Worm (Caenorhabditis elegans) whole organism, late embryonic: ENCODE measurements around the gene F44E5.5.

Experiments
- C08G9.2 ChIP-seq: sonication (generic microtip); optimal IDR thresholded peaks from 2 replicates; lab custom pipeline; 2016; ENCODE audit warnings: mild to moderate bottlenecking, missing genetic modification characterization, moderate library complexity, missing compliant biosample characterization
- C38D4.7 ChIP-seq: fragments of 200-800 bp; sonication (Bioruptor generic); optimal IDR thresholded peaks from 2 replicates; lab custom pipeline; 2018; ENCODE audit warnings: mild to moderate bottlenecking, missing genetic modification characterization, moderate library complexity, missing compliant biosample characterization
- F13H6.1 ChIP-seq: sonication (generic microtip); optimal IDR thresholded peaks from 2 replicates; lab custom pipeline; 2016; ENCODE audit warnings: missing genetic modification characterization, missing compliant biosample characterization
- K02D7.2 ChIP-seq: sonication (generic microtip); optimal IDR thresholded peaks from 2 replicates; lab custom pipeline; 2017; ENCODE audit warnings: mild to moderate bottlenecking, missing genetic modification characterization, missing compliant biosample characterization
- Y22D7AL.16 ChIP-seq: sonication (generic microtip); optimal IDR thresholded peaks from 2 replicates; lab custom pipeline; 2016; ENCODE audit warnings: missing genetic modification characterization, missing compliant biosample characterization
- ahr-1 ChIP-seq: sonication (generic microtip); optimal IDR thresholded peaks from 2 replicates; lab custom pipeline; 2016; ENCODE audit warnings: missing genetic modification characterization, missing compliant biosample characterization
- ama-1 ChIP-seq: fragments of 150-350 bp; optimal IDR thresholded peaks from 2 replicates; lab custom pipeline; 2014
- ceh-14 ChIP-seq: sonication (generic microtip); optimal IDR thresholded peaks from 2 replicates; lab custom pipeline; 2016; ENCODE audit warnings: missing genotype, missing genetic modification characterization, missing compliant biosample characterization
- ceh-18 ChIP-seq: sonication (generic microtip); optimal IDR thresholded peaks from 2 replicates; lab custom pipeline; 2016; ENCODE audit warnings: missing genetic modification characterization, missing compliant biosample characterization
- ceh-19 ChIP-seq: fragments of 200-800 bp; sonication (Bioruptor generic); optimal IDR thresholded peaks from 2 replicates; lab custom pipeline; 2018; ENCODE audit warnings: mild to moderate bottlenecking, missing genetic modification characterization, missing compliant biosample characterization
- ceh-2 ChIP-seq: sonication (generic microtip); optimal IDR thresholded peaks from 2 replicates; lab custom pipeline; 2016; ENCODE audit warnings: missing genotype, missing genetic modification characterization, missing compliant biosample characterization
- ceh-30 ChIP-seq: fragments of 150-350 bp; optimal IDR thresholded peaks from 2 replicates; lab custom pipeline; 2014; ENCODE audit warnings: missing biosample characterization, missing genetic modification characterization
- ceh-45 ChIP-seq: fragments of 200-800 bp; sonication (Bioruptor generic); IDR thresholded peaks from 2 replicates; pipeline ENCODE4 v1.3.6; 2022; ENCODE audit warnings: missing genetic modification reagents, missing genetic modification characterization, missing compliant biosample characterization
- ceh-6 ChIP-seq: fragments of 200-800 bp; sonication (Bioruptor generic); optimal IDR thresholded peaks from 2 replicates; lab custom pipeline; 2018; ENCODE audit warnings: mild to moderate bottlenecking, missing genetic modification characterization, missing compliant biosample characterization
- ceh-9 ChIP-seq: sonication (generic microtip); optimal IDR thresholded peaks from 2 replicates; lab custom pipeline; 2016; ENCODE audit warnings: mild to moderate bottlenecking, missing genetic modification characterization, inconsistent platforms, missing compliant biosample characterization
- che-1 ChIP-seq: sonication (generic microtip); optimal IDR thresholded peaks from 2 replicates; lab custom pipeline; 2016; ENCODE audit warnings: mild to moderate bottlenecking, missing genetic modification characterization, missing compliant biosample characterization
- dmd-4 ChIP-seq: sonication (generic microtip); optimal IDR thresholded peaks from 2 replicates; lab custom pipeline; 2016; ENCODE audit warnings: borderline replicate concordance, missing genetic modification characterization, missing compliant biosample characterization
- elt-2 ChIP-seq: sonication (generic microtip); optimal IDR thresholded peaks from 2 replicates; lab custom pipeline; 2016; ENCODE audit warnings: missing genetic modification reagents, missing genetic modification characterization, missing compliant biosample characterization
- elt-4 ChIP-seq: sonication (generic microtip); optimal IDR thresholded peaks from 2 replicates; lab custom pipeline; 2016; ENCODE audit warnings: missing genetic modification characterization, missing compliant biosample characterization
- ets-4 ChIP-seq: sonication (generic microtip); optimal IDR thresholded peaks from 2 replicates; lab custom pipeline; 2016; ENCODE audit warnings: missing genetic modification characterization, missing compliant biosample characterization
- eyg-1 ChIP-seq: sonication (generic microtip); optimal IDR thresholded peaks from 2 replicates; lab custom pipeline; 2016; ENCODE audit warnings: missing genotype, missing genetic modification characterization, missing compliant biosample characterization
- fax-1 ChIP-seq: sonication (generic microtip); optimal IDR thresholded peaks from 2 replicates; lab custom pipeline; 2016; ENCODE audit warnings: missing genotype, missing genetic modification characterization, missing compliant biosample characterization
- fkh-10 ChIP-seq: fragments of 150-350 bp; optimal IDR thresholded peaks from 2 replicates; lab custom pipeline; 2014; ENCODE audit warnings: missing biosample characterization, missing genetic modification reagents, missing genetic modification characterization
- fkh-6 ChIP-seq: sonication (generic microtip); optimal IDR thresholded peaks from 2 replicates; lab custom pipeline; 2016; ENCODE audit warnings: missing genetic modification characterization, missing compliant biosample characterization
- gmeb-2 ChIP-seq: sonication (generic microtip); optimal IDR thresholded peaks from 2 replicates; lab custom pipeline; 2016; ENCODE audit warnings: missing genetic modification characterization, inconsistent platforms, missing compliant biosample characterization
- hlh-13 ChIP-seq: fragments of 200-800 bp; sonication (Bioruptor generic); optimal IDR thresholded peaks from 2 replicates; lab custom pipeline; 2018; ENCODE audit warnings: mild to moderate bottlenecking, missing genetic modification characterization, missing compliant biosample characterization
- hlh-15 ChIP-seq: sonication (generic microtip); optimal IDR thresholded peaks from 2 replicates; lab custom pipeline; 2016; ENCODE audit warnings: missing genetic modification characterization, missing compliant biosample characterization
- hlh-8 ChIP-seq: sonication (generic microtip); optimal IDR thresholded peaks from 2 replicates; lab custom pipeline; 2016; ENCODE audit warnings: missing genotype, missing genetic modification characterization, missing compliant biosample characterization
- madf-2 ChIP-seq: sonication (generic microtip); optimal IDR thresholded peaks from 2 replicates; lab custom pipeline; 2017; ENCODE audit warnings: missing genetic modification characterization, missing compliant biosample characterization
- mec-3 ChIP-seq: sonication (generic microtip); optimal IDR thresholded peaks from 2 replicates; lab custom pipeline; 2016; ENCODE audit warnings: borderline replicate concordance, missing genetic modification characterization, missing compliant biosample characterization
- nfya-1 ChIP-seq: sonication (generic microtip); optimal IDR thresholded peaks from 2 replicates; lab custom pipeline; 2017; ENCODE audit warnings: missing genetic modification characterization, mild to moderate bottlenecking, missing compliant biosample characterization, antibody characterized with exemption, moderate library complexity
- nhr-11 ChIP-seq: fragments of 150-350 bp; optimal IDR thresholded peaks from 2 replicates; lab custom pipeline; 2014; ENCODE audit warnings: missing biosample characterization, missing genetic modification characterization
- nhr-232 ChIP-seq: sonication (generic microtip); optimal IDR thresholded peaks from 2 replicates; lab custom pipeline; 2016; ENCODE audit warnings: missing genetic modification characterization, missing compliant biosample characterization
- npax-4 ChIP-seq: sonication (generic microtip); optimal IDR thresholded peaks from 2 replicates; lab custom pipeline; 2016; ENCODE audit warnings: missing genetic modification characterization, missing compliant biosample characterization
- odd-2 ChIP-seq: sonication (generic microtip); optimal IDR thresholded peaks from 2 replicates; lab custom pipeline; 2017; ENCODE audit warnings: antibody characterized with exemption, mild to moderate bottlenecking, missing genetic modification characterization, missing compliant biosample characterization
- pag-3 ChIP-seq: sonication (generic microtip); optimal IDR thresholded peaks from 2 replicates; lab custom pipeline; 2016; ENCODE audit warnings: missing compliant biosample characterization, missing genetic modification characterization, borderline replicate concordance
- pat-9 ChIP-seq: fragments of 200-800 bp; sonication (Bioruptor generic); optimal IDR thresholded peaks from 2 replicates; lab custom pipeline; 2018; ENCODE audit warnings: mild to moderate bottlenecking, missing genetic modification characterization, moderate library complexity, missing compliant biosample characterization
- pax-1 ChIP-seq: fragments of 150-350 bp; optimal IDR thresholded peaks from 2 replicates; lab custom pipeline; 2014; ENCODE audit warnings: missing biosample characterization, missing genetic modification characterization
- pha-2 ChIP-seq: sonication (generic microtip); optimal IDR thresholded peaks from 2 replicates; lab custom pipeline; 2017; ENCODE audit warnings: mild to moderate bottlenecking, missing genetic modification characterization, missing compliant biosample characterization
- pha-4 ChIP-seq: fragments of 150-350 bp; optimal IDR thresholded peaks from 2 replicates; lab custom pipeline; 2018; ENCODE audit warnings: missing biosample characterization, missing genetic modification reagents, missing genetic modification characterization
- ref-2 ChIP-seq: sonication (generic microtip); optimal IDR thresholded peaks from 2 replicates; lab custom pipeline; 2016; ENCODE audit warnings: missing genetic modification characterization, missing compliant biosample characterization
- rnt-1 ChIP-seq: sonication (generic microtip); optimal IDR thresholded peaks from 2 replicates; lab custom pipeline; 2016; ENCODE audit warnings: missing genetic modification characterization, missing compliant biosample characterization
- sdc-2 ChIP-seq: sonication (generic microtip); optimal IDR thresholded peaks from 2 replicates; lab custom pipeline; 2016; ENCODE audit warnings: missing genotype, missing genetic modification characterization, missing compliant biosample characterization
- sox-2 ChIP-seq: fragments of 200-800 bp; sonication (Bioruptor generic); IDR thresholded peaks from 2 replicates; pipeline ENCODE4 v1.3.6; 2022; ENCODE audit warnings: missing genetic modification reagents, missing genetic modification characterization, missing compliant biosample characterization
- sox-4 ChIP-seq: sonication (generic microtip); optimal IDR thresholded peaks from 2 replicates; lab custom pipeline; 2017; ENCODE audit warnings: mild to moderate bottlenecking, missing genetic modification characterization, inconsistent platforms, missing compliant biosample characterization
- syd-9 ChIP-seq: sonication (generic microtip); optimal IDR thresholded peaks from 2 replicates; lab custom pipeline; 2016; ENCODE audit warnings: mild to moderate bottlenecking, missing genetic modification characterization, moderate library complexity, missing compliant biosample characterization
- tbx-2 ChIP-seq: sonication (generic microtip); optimal IDR thresholded peaks from 2 replicates; lab custom pipeline; 2016; ENCODE audit warnings: missing genetic modification characterization, missing compliant biosample characterization
- tbx-7 ChIP-seq: sonication (generic microtip); optimal IDR thresholded peaks from 2 replicates; lab custom pipeline; 2016; ENCODE audit warnings: missing genotype, missing genetic modification characterization, missing compliant biosample characterization
- ttx-3 ChIP-seq: sonication (generic microtip); optimal IDR thresholded peaks from 2 replicates; lab custom pipeline; 2016; ENCODE audit warnings: missing genetic modification reagents, missing genetic modification characterization, missing compliant biosample characterization
- unc-3 ChIP-seq, 2 experiments: fragments of 200-800 bp in 1 of 2; sonication (Bioruptor generic) in 1 of 2; sonication (generic microtip) in 1 of 2; conservative IDR thresholded peaks in 1 of 2; optimal IDR thresholded peaks in 1 of 2; 2 replicates each; pipeline versions ENCODE4 v1.3.6 to Lab custom; 2016 to 2022; ENCODE audit warnings: missing compliant biosample characterization in 2 of 2, missing genetic modification characterization in 2 of 2, missing genetic modification reagents in 1 of 2
- unc-42 ChIP-seq: sonication (generic microtip); optimal IDR thresholded peaks from 2 replicates; lab custom pipeline; 2016; ENCODE audit warnings: missing genotype, missing genetic modification characterization, missing compliant biosample characterization
- unc-55 ChIP-seq: sonication (generic microtip); optimal IDR thresholded peaks from 2 replicates; lab custom pipeline; 2017; ENCODE audit warnings: missing biosample characterization, missing genetic modification reagents, missing genetic modification characterization

The F44E5.5 gene

ce11 chrII:11749490-11750172 lies 9.8 kb upstream of the F44E5.5 start:
- TF ChIP-seq ceh-30 (peak; percentile 35), nfya-1 (tag; lab: Kevin White, UChicago) (peak; percentile 99), unc-42 (peak; percentile 84), mec-3 (tag; lab: Kevin White, UChicago) (peak; percentile 49), pag-3 (no peak), ttx-3 (tag; lab: Kevin White, UChicago) (no peak), odd-2 (tag; lab: Kevin White, UChicago) (no peak), sdc-2 (tag; lab: Kevin White, UChicago) (peak; percentile 62), fax-1 (tag; lab: Kevin White, UChicago) (peak; percentile 48), sox-2 (GFP tag; lab: Robert Waterston, UW) (peak; percentile 1; the same call in 1 of the 2 replicates), hlh-15 (tag; lab: Kevin White, UChicago) (no peak), eyg-1 (tag; lab: Kevin White, UChicago) (peak; percentile 37), syd-9 (tag; lab: Kevin White, UChicago) (peak; percentile 81), gmeb-2 (tag; lab: Kevin White, UChicago) (no peak), madf-2 (tag; lab: Kevin White, UChicago) (no peak), unc-55 (peak; percentile 80), ets-4 (tag; lab: Kevin White, UChicago) (peak; percentile 78), che-1 (tag; lab: Kevin White, UChicago) (peak; percentile 4), ama-1 (lab: Kevin White, UChicago) (no peak), pha-4 (tag; lab: Kevin White, UChicago) (no peak), elt-2 (tag; lab: Kevin White, UChicago) (peak; percentile 35), unc-3 (GFP tag; conservative IDR thresholded peaks at IDR 0.05; lab: Robert Waterston, UW) (no peak), unc-3 (tag; optimal IDR thresholded peaks at IDR 0.05; lab: Kevin White, UChicago) (peak; percentile 70), ceh-2 (tag; lab: Kevin White, UChicago) (peak; percentile 55), ceh-14 (peak; percentile 83), nhr-232 (no peak), pha-2 (tag; lab: Kevin White, UChicago) (peak; percentile 61), elt-4 (tag; lab: Kevin White, UChicago) (peak; percentile 79), C08G9.2 (peak; percentile 55), npax-4 (tag; lab: Kevin White, UChicago) (no peak), ahr-1 (tag; lab: Kevin White, UChicago) (peak; percentile 20), rnt-1 (tag; lab: Kevin White, UChicago) (peak; percentile 89), fkh-10 (GFP tag; lab: Kevin White, UChicago) (no peak), tbx-7 (peak; percentile 18), tbx-2 (tag; lab: Kevin White, UChicago) (peak; percentile 90), ref-2 (peak; percentile 89), nhr-11 (tag; lab: Kevin White, UChicago) (no peak), F13H6.1 (tag; lab: Kevin White, UChicago) (peak; percentile 82), ceh-19 (GFP tag; lab: Kevin White, UChicago) (peak; percentile 68), sox-4 (no peak), hlh-13 (GFP tag; lab: Kevin White, UChicago) (no peak), ceh-45 (GFP tag; lab: Robert Waterston, UW) (no peak; the same call in 1 of the 2 replicates), ceh-9 (tag; lab: Kevin White, UChicago) (no peak), hlh-8 (peak; percentile 74), dmd-4 (peak; percentile 64), pax-1 (tag; lab: Kevin White, UChicago) (no peak), C38D4.7 (GFP tag; lab: Kevin White, UChicago) (no peak), fkh-6 (tag; lab: Kevin White, UChicago) (peak; percentile 30), Y22D7AL.16 (tag; lab: Kevin White, UChicago) (no peak), pat-9 (tag; lab: Kevin White, UChicago) (no peak), K02D7.2 (tag; lab: Kevin White, UChicago) (no peak), ceh-6 (GFP tag; lab: Kevin White, UChicago) (peak; percentile 25), ceh-18 (tag; lab: Kevin White, UChicago) (peak; percentile 99)
